Worm (Caenorhabditis elegans): ENCODE data around the gene C26B9.3.

Gene C26B9.3

ce11 chrX:5373597-5373996, 35.5 kb downstream of the C26B9.3 start:
- TF ChIP-seq hmg-4 (GFP tag; optimal IDR thresholded peaks at IDR 0.05) (no peak), ceh-13 (GFP tag; optimal IDR thresholded peaks at IDR 0.05) (no peak), sea-1 (GFP tag; conservative IDR thresholded peaks at IDR 0.05) (no peak), ets-7 (tag; optimal IDR thresholded peaks at IDR 0.05) (no peak), F13C5.2 (tag; optimal IDR thresholded peaks at IDR 0.05) (no peak)

ce11 chrX:5374742-5375141, 36.6 kb downstream of the C26B9.3 start, which contains the start of gene sek-4:
Gene sek-4 (plus strand): TSS chrX:5375059.
- TF ChIP-seq ets-7 (tag; optimal IDR thresholded peaks at IDR 0.05) (no peak), B0310.2 (tag; optimal IDR thresholded peaks at IDR 0.05) (no peak), ama-1 (optimal IDR thresholded peaks at IDR 0.05) (no peak), pes-1 (GFP tag; IDR thresholded peaks at IDR 0.05) (no peak), ceh-13 (GFP tag; optimal IDR thresholded peaks at IDR 0.05) (no peak), ceh-36 (tag; optimal IDR thresholded peaks at IDR 0.05) (no peak), hnd-1 (tag; optimal IDR thresholded peaks at IDR 0.05) (no peak), scrt-1 (GFP tag; IDR thresholded peaks at IDR 0.05) (no peak), sea-1 (GFP tag; conservative IDR thresholded peaks at IDR 0.05) (no peak), hmbx-1 (tag; optimal IDR thresholded peaks at IDR 0.05) (no peak), F13C5.2 (tag; optimal IDR thresholded peaks at IDR 0.05) (no peak), tra-4 (tag; optimal IDR thresholded peaks at IDR 0.05) (no peak), tbx-37 (GFP tag; conservative IDR thresholded peaks at IDR 0.05) (no peak), hmg-4 (GFP tag; optimal IDR thresholded peaks at IDR 0.05) (no peak), flt-1 (GFP tag; IDR thresholded peaks at IDR 0.05) (no peak), tbx-11 (GFP tag; IDR thresholded peaks at IDR 0.05) (no peak)

DNA sequence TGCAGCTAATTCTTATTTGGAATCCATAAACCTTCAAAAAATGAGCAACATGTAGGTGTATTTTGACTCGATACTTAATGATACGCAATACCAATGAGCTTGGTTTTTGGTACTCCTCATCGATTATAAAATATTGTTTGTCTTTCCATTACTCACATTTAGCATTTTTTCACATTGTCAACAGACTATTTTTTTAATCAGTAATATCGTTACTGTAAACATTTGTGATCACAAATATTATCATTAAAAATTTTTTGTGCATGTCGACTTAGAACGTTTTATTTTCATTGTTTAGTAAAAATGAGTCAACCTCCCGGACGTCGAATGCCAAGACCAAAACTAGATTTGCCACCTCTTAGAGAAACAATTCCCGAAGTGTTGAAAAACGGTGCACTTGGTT, 39.2 kb downstream of the C26B9.3 start, which contains the start of gene sek-5:
Gene sek-5, plus strand, starts transcription at position 301 of the 400 bp plus-strand sequence.
- TF ChIP-seq flt-1 (GFP tag; IDR thresholded peaks at IDR 0.05) (no peak), tbx-11 (GFP tag; IDR thresholded peaks at IDR 0.05) (no peak), ceh-36 (tag; optimal IDR thresholded peaks at IDR 0.05) (no peak), hmbx-1 (tag; optimal IDR thresholded peaks at IDR 0.05) (no peak), hmg-4 (GFP tag; optimal IDR thresholded peaks at IDR 0.05) (no peak), scrt-1 (GFP tag; IDR thresholded peaks at IDR 0.05) (no peak), sea-1 (GFP tag; conservative IDR thresholded peaks at IDR 0.05) (no peak), ceh-13 (GFP tag; optimal IDR thresholded peaks at IDR 0.05) (no peak)

DNA sequence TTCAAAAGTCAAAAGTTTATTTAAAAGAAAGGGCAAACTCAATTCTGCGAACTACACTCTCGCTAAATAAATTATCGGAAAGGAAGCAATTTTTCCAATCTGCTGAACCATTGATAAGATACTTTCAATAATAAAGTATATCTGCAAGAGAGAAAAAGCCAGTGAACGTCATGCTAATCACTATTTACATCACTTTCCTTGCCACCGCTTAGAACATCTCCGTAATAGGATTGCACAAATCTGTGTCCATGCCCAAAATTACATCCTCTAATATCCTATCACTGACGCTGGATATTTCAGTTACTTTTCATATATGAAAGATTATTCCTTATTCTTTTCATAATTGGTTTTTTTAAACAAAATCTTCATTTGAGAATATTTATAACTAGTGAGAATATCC, 44.7 kb downstream of the C26B9.3 start:
- TF ChIP-seq ceh-36 (tag; optimal IDR thresholded peaks at IDR 0.05) (no peak), B0310.2 (tag; optimal IDR thresholded peaks at IDR 0.05) (no peak), scrt-1 (GFP tag; IDR thresholded peaks at IDR 0.05) (no peak), hnd-1 (tag; optimal IDR thresholded peaks at IDR 0.05) (no peak), pes-1 (GFP tag; IDR thresholded peaks at IDR 0.05) (no peak), ama-1 (optimal IDR thresholded peaks at IDR 0.05) (no peak), hmbx-1 (tag; optimal IDR thresholded peaks at IDR 0.05) (no peak), tbx-11 (GFP tag; IDR thresholded peaks at IDR 0.05) (no peak), aly-1 (tag; optimal IDR thresholded peaks at IDR 0.05) (no peak), F13C5.2 (tag; optimal IDR thresholded peaks at IDR 0.05) (no peak), sea-1 (GFP tag; conservative IDR thresholded peaks at IDR 0.05) (no peak), ceh-13 (GFP tag; optimal IDR thresholded peaks at IDR 0.05) (no peak), tra-4 (tag; optimal IDR thresholded peaks at IDR 0.05) (no peak)

ce11 chrX:5386558-5386957, 48.5 kb downstream of the C26B9.3 start, which contains the start of gene kcnl-3:
Gene kcnl-3 (plus strand): TSS chrX:5386858.
- TF ChIP-seq pes-1 (GFP tag; IDR thresholded peaks at IDR 0.05) (no peak), B0310.2 (tag; optimal IDR thresholded peaks at IDR 0.05) (no peak), sea-1 (GFP tag; conservative IDR thresholded peaks at IDR 0.05) (no peak), tbx-11 (GFP tag; IDR thresholded peaks at IDR 0.05) (no peak), F13C5.2 (tag; optimal IDR thresholded peaks at IDR 0.05) (no peak), tra-4 (tag; optimal IDR thresholded peaks at IDR 0.05) (no peak), hnd-1 (tag; optimal IDR thresholded peaks at IDR 0.05) (no peak), ama-1 (optimal IDR thresholded peaks at IDR 0.05) (no peak), ceh-36 (tag; optimal IDR thresholded peaks at IDR 0.05) (no peak), hmbx-1 (tag; optimal IDR thresholded peaks at IDR 0.05) (no peak), aly-1 (tag; optimal IDR thresholded peaks at IDR 0.05) (no peak), scrt-1 (GFP tag; IDR thresholded peaks at IDR 0.05) (no peak), tbx-37 (GFP tag; conservative IDR thresholded peaks at IDR 0.05) (no peak)

ce11 chrX:5387629-5388028, 49.5 kb downstream of the C26B9.3 start:
- TF ChIP-seq hnd-1 (tag; optimal IDR thresholded peaks at IDR 0.05) (no peak), ama-1 (optimal IDR thresholded peaks at IDR 0.05) (no peak), scrt-1 (GFP tag; IDR thresholded peaks at IDR 0.05) (no peak), tbx-37 (GFP tag; conservative IDR thresholded peaks at IDR 0.05) (no peak), B0310.2 (tag; optimal IDR thresholded peaks at IDR 0.05) (no peak), hmg-4 (GFP tag; optimal IDR thresholded peaks at IDR 0.05) (no peak), ets-7 (tag; optimal IDR thresholded peaks at IDR 0.05) (no peak)
